Fruit fly (Drosophila melanogaster) whole organism, pupa: ENCODE results near the gene CG34041.

Experiments
- CG10348 ChIP-seq: fragments of 200-800 bp; sonication (Bioruptor generic); IDR thresholded peaks from 2 replicates; pipeline ENCODE4 v1.3.6; 2022; ENCODE audit warnings: missing biosample characterization, missing genetic modification characterization
- CG12605 ChIP-seq: fragments of 200-800 bp; sonication (Bioruptor generic); IDR thresholded peaks from 2 replicates; pipeline ENCODE4 v1.3.6; 2022; ENCODE audit warnings: missing biosample characterization, missing genetic modification characterization
- CG13204 ChIP-seq: fragments of 200-800 bp; sonication (Bioruptor generic); optimal IDR thresholded peaks from 2 replicates; lab custom pipeline; 2018; ENCODE audit warnings: missing biosample characterization, mild to moderate bottlenecking, missing genetic modification characterization, moderate library complexity
- CG14655 ChIP-seq: fragments of 200-800 bp; sonication (Bioruptor generic); optimal IDR thresholded peaks from 3 replicates; lab custom pipeline; 2017; ENCODE audit warnings: mild to moderate bottlenecking, missing biosample characterization, missing genetic modification reagents, missing genetic modification characterization
- CG15710 ChIP-seq: fragments of 200-800 bp; sonication (Bioruptor generic); optimal IDR thresholded peaks from 2 replicates; lab custom pipeline; 2018; ENCODE audit warnings: missing biosample characterization, mild to moderate bottlenecking, missing genetic modification characterization, moderate library complexity
- CG17806 ChIP-seq: fragments of 200-800 bp; sonication (Bioruptor generic); optimal IDR thresholded peaks from 2 replicates; lab custom pipeline; 2018; ENCODE audit warnings: missing biosample characterization, mild to moderate bottlenecking, missing genetic modification characterization, moderate library complexity
- CG32121 ChIP-seq: fragments of 200-800 bp; sonication (Bioruptor generic); IDR thresholded peaks from 2 replicates; pipeline ENCODE4 v1.3.6; 2022; ENCODE audit warnings: missing biosample characterization, missing genetic modification characterization
- CG34367 ChIP-seq: fragments of 200-800 bp; sonication (Bioruptor generic); optimal IDR thresholded peaks from 2 replicates; lab custom pipeline; 2018; ENCODE audit warnings: missing biosample characterization, mild to moderate bottlenecking, missing genetic modification characterization
- CG4496 ChIP-seq: fragments of 200-800 bp; sonication (Bioruptor generic); IDR thresholded peaks from 3 replicates; pipeline ENCODE4 v1.3.6; 2022; ENCODE audit warnings: missing biosample characterization, missing genetic modification characterization
- CG8159 ChIP-seq: fragments of 200-800 bp; sonication (Bioruptor generic); optimal IDR thresholded peaks from 3 replicates; lab custom pipeline; 2018; ENCODE audit warnings: missing biosample characterization, mild to moderate bottlenecking, missing genetic modification characterization, moderate library complexity
- CG8301 ChIP-seq: fragments of 200-800 bp; sonication (Bioruptor generic); optimal IDR thresholded peaks from 2 replicates; lab custom pipeline; 2018; ENCODE audit warnings: missing biosample characterization, mild to moderate bottlenecking, missing genetic modification characterization
- CG9948 ChIP-seq: fragments of 200-800 bp; sonication (Bioruptor generic); optimal IDR thresholded peaks from 2 replicates; lab custom pipeline; 2018; ENCODE audit warnings: missing biosample characterization, mild to moderate bottlenecking, missing genetic modification characterization, moderate library complexity
- D1 ChIP-seq: fragments of 200-800 bp; sonication (Bioruptor generic); optimal IDR thresholded peaks from 2 replicates; lab custom pipeline; 2018; ENCODE audit warnings: missing biosample characterization, mild to moderate bottlenecking, missing genetic modification characterization, moderate library complexity
- EcR ChIP-seq: fragments of 200-800 bp; sonication (Bioruptor generic); optimal IDR thresholded peaks from 3 replicates; lab custom pipeline; 2019; ENCODE audit warnings: missing biosample characterization, missing genetic modification characterization, mild to moderate bottlenecking, moderate library complexity, missing genetic modification reagents
- Ets98B ChIP-seq: fragments of 200-800 bp; sonication (Bioruptor generic); IDR thresholded peaks from 2 replicates; pipeline ENCODE4 v1.3.6; 2022; ENCODE audit warnings: missing biosample characterization, missing genetic modification characterization
- Pif1A ChIP-seq: fragments of 200-800 bp; sonication (Bioruptor generic); optimal IDR thresholded peaks from 3 replicates; lab custom pipeline; 2016; ENCODE audit warnings: missing biosample characterization, missing genetic modification characterization
- Pif1B ChIP-seq: fragments of 200-800 bp; sonication (Bioruptor generic); optimal IDR thresholded peaks from 3 replicates; lab custom pipeline; 2016; ENCODE audit warnings: missing biosample characterization, missing genetic modification characterization
- Snoo ChIP-seq: fragments of 200-800 bp; sonication (Bioruptor generic); optimal IDR thresholded peaks from 3 replicates; lab custom pipeline; 2017; ENCODE audit warnings: missing biosample characterization, mild to moderate bottlenecking, missing genetic modification characterization, inconsistent platforms
- fd96Ca ChIP-seq: fragments of 200-800 bp; sonication (Bioruptor generic); IDR thresholded peaks from 3 replicates; pipeline ENCODE4 v1.3.6; 2022; ENCODE audit warnings: missing biosample characterization, missing genetic modification characterization
- gl ChIP-seq: fragments of 200-800 bp; sonication (Bioruptor generic); optimal IDR thresholded peaks from 2 replicates; lab custom pipeline; 2018; ENCODE audit warnings: missing biosample characterization, mild to moderate bottlenecking, missing genetic modification characterization
- rn ChIP-seq: fragments of 200-800 bp; sonication (Bioruptor generic); IDR thresholded peaks from 2 replicates; pipeline ENCODE4 v1.3.6; 2022; ENCODE audit warnings: missing biosample characterization, missing genetic modification characterization

CG34041 gene

DNA sequence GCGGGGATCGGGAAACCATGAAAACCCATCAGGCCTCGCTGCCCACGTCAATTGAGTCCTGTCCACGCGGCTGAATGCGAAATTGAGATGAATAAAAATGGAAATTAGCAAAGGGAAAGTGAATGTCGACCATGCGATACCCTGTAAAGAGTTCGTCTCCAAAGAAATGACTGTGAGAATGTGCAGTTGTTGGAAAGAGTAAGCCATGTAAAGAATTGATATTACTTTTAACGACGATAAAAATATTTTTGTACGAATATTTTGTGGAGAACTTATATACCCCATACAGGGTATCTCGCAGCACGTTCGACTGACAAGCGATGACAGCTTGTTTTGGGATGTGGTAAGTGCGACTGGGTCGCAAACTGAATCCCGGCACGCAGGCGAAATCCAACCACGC is 6.6 kb upstream of the CG34041 start:
- TF ChIP-seq Pif1A: peak; percentile 60
- TF ChIP-seq CG8301 (tag; lab: Kevin White, UChicago): no peak
- TF ChIP-seq CG4496 (GFP tag; lab: Robert Waterston, UW): peak; percentile 76; the same call in 2 of the 3 replicates
- TF ChIP-seq CG34367 (tag; lab: Kevin White, UChicago): peak; percentile 3
- TF ChIP-seq CG8159: peak; percentile 67
- no peak for TF ChIP-seq CG13204 (GFP tag; lab: Kevin White, UChicago)
- TF ChIP-seq CG14655: peak; percentile 67
- TF ChIP-seq fd96Ca (GFP tag; lab: Robert Waterston, UW): peak; percentile 66; the same call in 2 of the 3 replicates
- peak; percentile 31 for TF ChIP-seq Pif1B

DNA sequence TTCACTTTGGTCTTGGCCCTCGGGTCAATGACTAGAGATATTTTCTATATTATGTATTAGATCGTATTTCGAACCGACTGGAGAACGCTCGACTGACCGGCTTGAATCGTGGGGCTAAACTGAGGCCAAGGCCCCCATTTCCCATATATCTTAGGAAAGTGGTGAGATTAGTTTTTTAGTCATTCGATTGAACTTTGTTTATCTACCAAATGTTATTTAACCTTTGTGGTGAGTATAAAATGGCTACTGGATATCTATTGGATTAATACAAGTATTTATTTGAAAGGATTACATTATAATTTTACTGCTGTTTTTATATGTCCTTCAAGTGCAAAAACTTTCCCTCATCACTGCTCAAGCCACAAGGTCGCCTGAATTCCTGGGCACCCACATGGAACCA is 4.4 kb upstream of the CG34041 start, which contains the start of gene CG31371:
Gene CG31371, minus strand, starts transcription at position 101 of the 400 bp plus-strand sequence.
- no peak for TF ChIP-seq CG34367 (tag; lab: Kevin White, UChicago)
- TF ChIP-seq Snoo: no peak
- no peak for TF ChIP-seq Pif1B
- no peak for TF ChIP-seq CG17806
- no peak for TF ChIP-seq CG8159
- no peak for TF ChIP-seq CG14655
- no peak for TF ChIP-seq CG4496 (GFP tag; lab: Robert Waterston, UW)
- no peak for TF ChIP-seq CG12605
- TF ChIP-seq CG10348: no peak

DNA sequence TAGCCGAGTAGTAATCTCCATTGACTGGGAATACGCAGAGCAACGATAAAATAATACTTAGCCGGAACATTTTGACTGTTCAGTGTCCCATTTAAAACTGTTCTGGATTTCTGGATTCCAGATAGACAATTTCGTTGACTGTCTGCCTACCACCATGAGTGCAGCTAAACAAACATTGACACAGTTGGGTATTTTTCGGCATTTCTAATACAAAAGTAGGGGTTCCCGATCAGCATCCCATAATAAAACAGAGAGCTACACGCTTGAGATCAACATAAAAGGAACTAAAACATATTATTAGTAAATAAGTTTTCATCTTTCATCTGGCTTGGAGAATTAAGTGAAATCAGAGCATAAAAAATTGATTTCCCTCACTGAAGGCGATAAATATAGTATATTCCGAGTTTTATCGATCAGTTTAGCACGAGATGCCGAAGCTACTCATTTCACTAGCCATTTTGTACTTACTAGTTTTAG is 2.2 kb upstream of the CG34041 start, which contains the start of the genes PH4alphaSG1 and CG15539:
Gene PH4alphaSG1, minus strand, starts transcription at position 101 of the 477 bp plus-strand sequence.
Gene CG15539, plus strand, starts transcription at position 427 of the 477 bp plus-strand sequence.
- TF ChIP-seq CG17806 (no peak), D1 (tag; lab: Kevin White, UChicago) (no peak), CG8159 (no peak), CG14655 (no peak), CG8301 (tag; lab: Kevin White, UChicago) (no peak), CG10348 (no peak), CG13204 (GFP tag; lab: Kevin White, UChicago) (no peak), Pif1B (no peak), CG9948 (no peak), CG15710 (no peak), Snoo (no peak), CG12605 (no peak), Pif1A (no peak)

DNA sequence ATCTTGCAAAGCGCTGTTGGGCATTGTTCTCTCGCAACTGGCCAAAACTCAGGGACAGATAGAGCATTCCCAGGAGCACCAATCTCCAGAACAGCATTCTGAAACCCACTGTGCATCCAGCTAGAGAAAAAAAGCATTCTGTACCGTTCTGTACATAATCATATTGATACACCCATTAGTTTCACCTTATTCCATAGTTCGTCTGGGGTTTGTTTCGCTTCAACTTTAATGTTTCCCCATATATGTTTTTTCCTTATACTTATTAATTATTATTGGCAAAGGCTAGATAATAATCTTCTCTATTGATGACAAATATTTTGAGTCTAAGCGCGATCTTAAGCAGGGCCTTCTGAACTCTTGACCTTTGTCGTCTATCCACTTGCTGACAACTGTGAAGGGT is 4.3 kb downstream of the CG34041 start, which contains the start of gene PH4alphaNE2:
Gene PH4alphaNE2, minus strand, starts transcription at position 101 of the 400 bp plus-strand sequence.
- TF ChIP-seq Pif1A (no peak), Snoo (no peak)

DNA sequence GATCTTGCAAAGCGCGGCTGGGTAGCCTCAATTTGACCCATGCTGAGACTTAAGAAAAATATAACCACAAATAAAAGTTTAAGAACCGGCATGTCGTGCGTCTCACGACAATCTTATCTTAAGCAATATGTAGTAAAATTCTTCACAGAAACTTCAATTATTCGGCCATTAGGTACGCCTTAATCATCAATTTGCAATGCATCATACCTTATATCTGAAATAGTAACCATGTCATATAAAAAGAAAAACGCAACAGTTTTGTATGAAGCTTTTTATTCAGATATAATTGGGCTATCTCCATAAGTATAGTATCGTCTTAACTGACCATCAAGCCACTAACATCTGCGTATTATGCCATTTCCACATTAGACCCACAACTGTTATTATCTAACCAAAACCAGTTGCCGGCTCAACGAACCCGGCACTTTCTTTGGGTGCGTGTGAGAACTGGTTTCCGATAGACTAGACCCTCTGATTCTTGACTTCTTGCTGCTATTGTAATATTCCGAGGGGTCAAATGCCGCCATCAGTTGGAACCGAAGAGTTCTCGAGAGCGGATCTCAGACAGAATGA is 6.5 kb downstream of the CG34041 start, which contains the start of the genes CG31524 and CG9698:
Gene CG31524, minus strand, starts transcription at position 101 of the 573 bp plus-strand sequence.
Gene CG9698, plus strand, starts transcription at position 523 of the 573 bp plus-strand sequence.
- TF ChIP-seq EcR (GFP tag; lab: Kevin White, UChicago): no peak
- no peak for TF ChIP-seq D1 (tag; lab: Kevin White, UChicago)
- no peak for TF ChIP-seq CG12605
- no peak for TF ChIP-seq CG9948
- TF ChIP-seq fd96Ca (GFP tag; lab: Robert Waterston, UW): no peak
- TF ChIP-seq CG14655: no peak
- no peak for TF ChIP-seq CG34367 (tag; lab: Kevin White, UChicago)
- TF ChIP-seq gl (tag; lab: Kevin White, UChicago): no peak
- TF ChIP-seq Snoo: no peak
- TF ChIP-seq CG32121: no peak
- no peak for TF ChIP-seq CG13204 (GFP tag; lab: Kevin White, UChicago)

DNA sequence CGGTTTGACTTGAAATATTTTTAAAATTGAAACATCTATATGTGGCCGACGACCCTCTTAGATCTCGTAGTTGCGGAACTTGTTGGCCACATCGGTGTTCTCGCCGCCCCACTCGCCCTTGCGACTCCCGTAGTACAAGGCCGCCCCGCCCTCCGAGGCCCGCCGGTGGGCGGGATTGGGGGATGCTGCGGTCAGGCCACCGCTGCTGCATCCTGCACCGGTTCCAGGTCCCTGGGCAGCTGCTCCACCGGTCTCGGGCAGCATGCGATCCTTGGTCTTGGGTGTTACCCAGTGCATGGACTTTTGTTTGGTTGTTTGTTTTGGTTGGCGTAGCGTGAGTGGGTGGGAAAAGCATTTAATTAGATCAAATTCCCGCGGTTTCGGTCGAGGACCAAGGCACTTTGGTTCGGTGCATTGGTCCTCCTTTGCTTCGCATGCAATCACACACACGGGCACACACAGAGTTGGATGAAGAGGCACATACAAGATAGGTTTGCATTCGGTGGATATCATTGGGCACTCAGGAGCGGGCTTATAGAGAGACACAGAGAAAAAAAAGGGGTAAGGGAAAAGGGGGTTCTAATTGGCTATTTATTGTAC is 10.6 kb downstream of the CG34041 start:
- TF ChIP-seq CG8159: no peak
- no peak for TF ChIP-seq Pif1B
- TF ChIP-seq CG12605: no peak
- TF ChIP-seq CG13204 (GFP tag; lab: Kevin White, UChicago): no peak
- no peak for TF ChIP-seq fd96Ca (GFP tag; lab: Robert Waterston, UW)
- TF ChIP-seq Snoo: no peak
- no peak for TF ChIP-seq D1 (tag; lab: Kevin White, UChicago)
- no peak for TF ChIP-seq CG34367 (tag; lab: Kevin White, UChicago)
- TF ChIP-seq CG15710: no peak
- no peak for TF ChIP-seq CG4496 (GFP tag; lab: Robert Waterston, UW)

DNA sequence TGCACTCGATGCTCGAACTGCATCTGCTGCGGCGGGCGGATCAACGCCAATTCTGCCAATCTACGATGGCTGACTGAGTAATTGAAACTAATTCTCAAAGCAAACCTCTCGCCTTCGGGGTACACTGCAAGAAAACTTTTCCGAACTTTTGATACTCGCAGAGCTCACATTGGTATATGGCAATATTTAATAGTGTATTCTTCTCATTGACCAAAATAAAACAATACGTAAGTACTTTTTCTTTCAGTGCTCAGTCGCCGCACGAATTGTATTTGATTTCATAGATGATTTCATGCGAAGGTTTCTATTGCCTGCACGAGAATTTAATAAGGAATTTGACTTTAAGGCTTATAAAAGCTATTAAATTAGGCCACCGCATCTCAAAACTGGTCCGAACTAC is 17.8 kb downstream of the CG34041 start:
- TF ChIP-seq CG4496 (GFP tag; lab: Robert Waterston, UW) (peak; percentile 62; the same call in 2 of the 3 replicates), Ets98B (GFP tag; lab: Robert Waterston, UW) (peak; percentile 58), fd96Ca (GFP tag; lab: Robert Waterston, UW) (peak; percentile 42; the same call in 1 of the 3 replicates), CG15710 (no peak), rn (no peak), CG14655 (peak; percentile 9), D1 (tag; lab: Kevin White, UChicago) (no peak), Pif1B (no peak)
